Worm (Caenorhabditis elegans) whole organism, L2 larva: ENCODE results near the gene F12D9.2.

Source experiments
- aly-2 ChIP-seq: fragments of 150-350 bp; optimal IDR thresholded peaks from 2 replicates; lab custom pipeline; 2014; ENCODE audit warnings: missing biosample characterization, missing genetic modification characterization
- ama-1 ChIP-seq: fragments of 150-350 bp; optimal IDR thresholded peaks from 2 replicates; lab custom pipeline; 2018; ENCODE audit warnings: inconsistent platforms
- ceh-16 ChIP-seq: fragments of 150-350 bp; optimal IDR thresholded peaks from 2 replicates; lab custom pipeline; 2014; ENCODE audit warnings: missing biosample characterization, missing genetic modification characterization
- dmd-4 ChIP-seq: sonication (generic microtip); optimal IDR thresholded peaks from 2 replicates; lab custom pipeline; 2017; ENCODE audit warnings: missing biosample characterization, missing genetic modification characterization
- egl-27 ChIP-seq: sonication (generic microtip); optimal IDR thresholded peaks from 3 replicates; lab custom pipeline; 2017; ENCODE audit warnings: missing biosample characterization, missing genetic modification reagents, missing genetic modification characterization
- elt-1 ChIP-seq: fragments of 150-350 bp; optimal IDR thresholded peaks from 2 replicates; lab custom pipeline; 2014; ENCODE audit warnings: missing biosample characterization, missing genetic modification characterization
- fos-1 ChIP-seq: fragments of 150-350 bp; optimal IDR thresholded peaks from 2 replicates; lab custom pipeline; 2014; ENCODE audit warnings: missing biosample characterization, missing genetic modification characterization
- mdl-1 ChIP-seq, 2 experiments: fragments of 150-350 bp in 1 of 2; sonication (generic microtip) in 1 of 2; optimal IDR thresholded peaks; 2 replicates each; lab custom pipeline; 2017; ENCODE audit warnings: missing biosample characterization in 2 of 2, missing genetic modification characterization in 2 of 2
- nhr-10 ChIP-seq: sonication (generic microtip); optimal IDR thresholded peaks from 2 replicates; lab custom pipeline; 2017; ENCODE audit warnings: missing biosample characterization, missing genetic modification characterization
- nhr-77 ChIP-seq: fragments of 150-350 bp; optimal IDR thresholded peaks from 2 replicates; lab custom pipeline; 2014; ENCODE audit warnings: missing biosample characterization, missing genetic modification characterization
- skn-1 ChIP-seq: sonication (generic microtip); optimal IDR thresholded peaks from 2 replicates; lab custom pipeline; 2017; ENCODE audit warnings: missing biosample characterization, missing genetic modification characterization
- unc-55 ChIP-seq: fragments of 150-350 bp; sonication (generic microtip); optimal IDR thresholded peaks from 3 replicates; lab custom pipeline; 2014; ENCODE audit warnings: missing biosample characterization, missing genetic modification reagents, missing genetic modification characterization
- ztf-11 ChIP-seq: sonication (generic microtip); optimal IDR thresholded peaks from 2 replicates; lab custom pipeline; 2017; ENCODE audit warnings: missing biosample characterization, missing genetic modification characterization

ce11 chrX:8599725-8600124 lies 47.2 kb downstream of the F12D9.2 start:
- TF ChIP-seq ztf-11 (tag; lab: Kevin White, UChicago) = no peak
- no peak for TF ChIP-seq skn-1 (tag; lab: Kevin White, UChicago)
- no peak for TF ChIP-seq elt-1 (tag; lab: Kevin White, UChicago)
- TF ChIP-seq aly-2 = no peak
- no peak for TF ChIP-seq nhr-10 (tag; lab: Kevin White, UChicago)
- no peak for TF ChIP-seq unc-55 (GFP tag; lab: Kevin White, UChicago)
- no peak for TF ChIP-seq mdl-1 (tag; optimal IDR thresholded peaks at IDR 0.05; lab: Kevin White, UChicago)
- TF ChIP-seq fos-1 = no peak
- TF ChIP-seq nhr-77 = no peak
- TF ChIP-seq dmd-4 = no peak
- TF ChIP-seq ama-1 = no peak
- TF ChIP-seq ceh-16 (tag; lab: Kevin White, UChicago) = no peak
- no peak for TF ChIP-seq egl-27
